Fruit fly (Drosophila melanogaster): ENCODE measurements around the gene CG4830.

Gene CG4830

DNA sequence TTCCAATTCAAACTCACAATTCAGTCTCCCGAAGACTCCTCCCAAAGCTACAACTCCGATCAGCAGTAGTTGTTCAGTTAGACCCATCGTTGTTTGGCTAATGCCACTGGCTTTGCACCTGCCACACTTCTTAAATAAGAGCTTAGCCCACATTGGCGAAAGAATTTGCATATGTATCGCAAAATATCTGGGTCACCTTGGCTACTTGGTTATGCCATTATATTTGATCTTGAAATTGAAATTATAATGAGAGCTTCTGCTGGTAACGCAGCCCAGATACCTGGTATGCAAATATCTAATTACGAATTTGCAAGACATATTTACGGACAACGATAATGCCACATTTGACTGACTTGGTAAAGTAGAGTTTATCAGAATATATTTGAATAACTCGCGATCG lies 14.8 kb upstream of the CG4830 start, which contains the start of gene CG17404:
TSS of gene CG17404 (minus strand) at position 101 of the 400 bp plus-strand sequence.
- TF ChIP-seq br (optimal IDR thresholded peaks at IDR 0.05) = no peak

DNA sequence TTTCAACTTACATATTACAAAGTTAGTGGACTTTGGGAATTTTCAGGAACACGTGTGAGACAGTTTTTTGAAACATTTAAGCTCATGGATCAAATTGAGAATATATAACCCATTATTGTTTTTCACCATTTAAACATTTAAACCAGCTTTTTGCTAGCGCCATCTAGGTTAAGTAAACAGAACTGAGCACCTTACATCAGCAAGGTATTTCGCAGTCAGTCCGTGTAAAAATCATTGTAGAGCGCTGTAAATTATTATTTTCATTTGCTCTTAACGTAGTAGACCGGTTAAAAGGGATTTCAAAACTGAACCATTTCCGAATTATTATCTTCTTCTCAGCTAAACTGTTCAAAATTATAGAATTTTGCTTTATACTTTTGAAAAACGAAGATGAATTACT lies 11.9 kb upstream of the CG4830 start, which contains the start of gene Rsbp15:
TSS of gene Rsbp15 (plus strand) at position 295 of the 400 bp plus-strand sequence.
- TF ChIP-seq CG2199 (GFP tag; IDR thresholded peaks at IDR 0.05) = peak; percentile 65; the same call in 2 of the 3 replicates
- TF ChIP-seq Ets65A (GFP tag) = peak; percentile 86
- TF ChIP-seq CG16813 (GFP tag; IDR thresholded peaks at IDR 0.05; ENCODE audit: partially characterized antibody) = peak; percentile 47; the same call in 2 of the 3 replicates
- peak; percentile 8; the same call in 1 of the 2 replicates for TF ChIP-seq CG11247 (GFP tag; IDR thresholded peaks at IDR 0.05)
- TF ChIP-seq ase (GFP tag; IDR thresholded peaks at IDR 0.05) = peak; percentile 41; the same call in 1 of the 3 replicates
- 0 out of 2 replicates have a peak, but pooled peaks have one; percentile 48 for TF ChIP-seq CG42726 (GFP tag; IDR thresholded peaks at IDR 0.05; ENCODE audit: partially characterized antibody)
- TF ChIP-seq HLH3B (GFP tag; IDR thresholded peaks at IDR 0.05) = no peak
- TF ChIP-seq stwl (tag; optimal IDR thresholded peaks at IDR 0.05) = peak; percentile 38
- peak; percentile 45; the same call in 2 of the 3 replicates for TF ChIP-seq CG6791 (GFP tag; IDR thresholded peaks at IDR 0.05; ENCODE audit: partially characterized antibody)
- peak; percentile 23 for TF ChIP-seq HmgD (GFP tag; optimal IDR thresholded peaks at IDR 0.05)
- no peak for TF ChIP-seq jumu (GFP tag; optimal IDR thresholded peaks at IDR 0.05)
- peak; percentile 36; the same call in 1 of the 2 replicates for TF ChIP-seq inv (GFP tag; IDR thresholded peaks at IDR 0.05; ENCODE audit: partially characterized antibody)
- peak in 1 of 2 experiments; percentile 87 for TF ChIP-seq prd (optimal IDR thresholded peaks at IDR 0.05)
- TF ChIP-seq prd (GFP tag; IDR thresholded peaks at IDR 0.05) = no peak
- TF ChIP-seq Ets97D (GFP tag; optimal IDR thresholded peaks at IDR 0.05) = peak; percentile 1
- TF ChIP-seq CTCF (GFP tag; optimal IDR thresholded peaks at IDR 0.05) = peak; percentile 98
- no peak for TF ChIP-seq run (tag; optimal IDR thresholded peaks at IDR 0.05)
- peak; percentile 72 for TF ChIP-seq Bgb (GFP tag; IDR thresholded peaks at IDR 0.05; ENCODE audit: partially characterized antibody)
- peak; percentile 6; the same call in 1 of the 2 replicates for TF ChIP-seq CG32532 (GFP tag; IDR thresholded peaks at IDR 0.05)
- TF ChIP-seq chm (GFP tag; IDR thresholded peaks at IDR 0.05) = 0 out of 2 replicates have a peak, but pooled peaks have one; percentile 13
- 0 out of 2 replicates have a peak, but pooled peaks have one; percentile 16 for TF ChIP-seq sob (GFP tag; IDR thresholded peaks at IDR 0.05)
- peak; percentile 31 for TF ChIP-seq pita (GFP tag; optimal IDR thresholded peaks at IDR 0.05)
- TF ChIP-seq CrebB (tag; optimal IDR thresholded peaks at IDR 0.05) = no peak
- no peak for TF ChIP-seq fd102C (GFP tag; optimal IDR thresholded peaks at IDR 0.05)
- no peak for TF ChIP-seq aop (GFP tag; IDR thresholded peaks at IDR 0.05)
- TF ChIP-seq NFAT (GFP tag; IDR thresholded peaks at IDR 0.05) = peak; percentile 43; the same call in 1 of the 2 replicates
- peak; percentile 62 for TF ChIP-seq slbo (GFP tag; IDR thresholded peaks at IDR 0.05)
- TF ChIP-seq Ptx1 (GFP tag; IDR thresholded peaks at IDR 0.05) = peak; percentile 35; the same call in 1 of the 2 replicates
- peak; percentile 61 for TF ChIP-seq HmgZ (tag; optimal IDR thresholded peaks at IDR 0.05)
- 0 out of 3 replicates have a peak, but pooled peaks have one; percentile 15 for TF ChIP-seq vnd (GFP tag; IDR thresholded peaks at IDR 0.05; ENCODE audit: partially characterized antibody)
- peak; percentile 97 for TF ChIP-seq Dip2 (GFP tag; IDR thresholded peaks at IDR 0.05)
- peak; percentile 43 for TF ChIP-seq Dp (GFP tag; optimal IDR thresholded peaks at IDR 0.05)
- peak; percentile 69 for TF ChIP-seq amos (GFP tag; IDR thresholded peaks at IDR 0.05; ENCODE audit: partially characterized antibody)
- no peak for TF ChIP-seq gfzf (GFP tag; optimal IDR thresholded peaks at IDR 0.05)
- peak; percentile 7; the same call in 1 of the 2 replicates for TF ChIP-seq CG13287 (GFP tag; IDR thresholded peaks at IDR 0.05; ENCODE audit: partially characterized antibody)
- TF ChIP-seq CG9932 (GFP tag; IDR thresholded peaks at IDR 0.05) = peak; percentile 47
- peak; percentile 39; the same call in 1 of the 2 replicates for TF ChIP-seq E2f2 (GFP tag; IDR thresholded peaks at IDR 0.05)
- TF ChIP-seq chif (GFP tag; optimal IDR thresholded peaks at IDR 0.05) = peak in 1 of 2 experiments; percentile 15
- no peak for TF ChIP-seq CG10431 (GFP tag; optimal IDR thresholded peaks at IDR 0.05)
- no peak for TF ChIP-seq CG17568 (GFP tag; optimal IDR thresholded peaks at IDR 0.05)
- peak; percentile 20 for TF ChIP-seq hkb (optimal IDR thresholded peaks at IDR 0.05)
- TF ChIP-seq hkb (GFP tag; IDR thresholded peaks at IDR 0.05) = no peak
- peak; percentile 4 for TF ChIP-seq Xbp1 (GFP tag; optimal IDR thresholded peaks at IDR 0.05)
- peak; percentile 13 for TF ChIP-seq phol (tag; optimal IDR thresholded peaks at IDR 0.05)
- TF ChIP-seq CG4820 (GFP tag; optimal IDR thresholded peaks at IDR 0.05) = no peak
- TF ChIP-seq Rfx (GFP tag; IDR thresholded peaks at IDR 0.05) = peak; percentile 39; the same call in 1 of the 2 replicates
- peak; percentile 51; the same call in 2 of the 3 replicates for TF ChIP-seq knrl (GFP tag; IDR thresholded peaks at IDR 0.05; ENCODE audit: partially characterized antibody)
- 0 out of 3 replicates have a peak, but pooled peaks have one; percentile 11 for TF ChIP-seq ci (GFP tag; IDR thresholded peaks at IDR 0.05)

Measured in whole organism, embryonic.